Worm (Caenorhabditis elegans) whole organism, young adult: ENCODE results near the gene kin-30.

Experiments
- F37B4.10 ChIP-seq: fragments of 200-800 bp; sonication (Bioruptor generic); IDR thresholded peaks from 2 replicates; pipeline ENCODE4 v1.3.6; 2022; ENCODE audit warnings: missing genetic modification characterization, missing compliant biosample characterization
- Y56A3A.18 ChIP-seq: fragments of 200-800 bp; sonication (Bioruptor generic); IDR thresholded peaks from 2 replicates; pipeline ENCODE4 v1.3.6; 2022; ENCODE audit warnings: missing genetic modification reagents, missing genetic modification characterization, missing compliant biosample characterization
- ceh-40 ChIP-seq: fragments of 200-800 bp; sonication (Bioruptor generic); IDR thresholded peaks from 2 replicates; pipeline ENCODE4 v1.3.6; 2022; ENCODE audit warnings: missing genetic modification characterization, missing compliant biosample characterization
- let-607 ChIP-seq, 2 experiments: fragments of 200-800 bp in 1 of 2; sonication (Bioruptor generic) in 1 of 2; sonication (generic microtip) in 1 of 2; optimal IDR thresholded peaks; 2 replicates each; lab custom pipeline; 2016 to 2018; ENCODE audit warnings: mild to moderate bottlenecking in 2 of 2, missing compliant biosample characterization in 2 of 2, missing genetic modification characterization in 2 of 2, moderate library complexity in 2 of 2, missing genotype in 1 of 2
- mes-4 ChIP-seq: sonication (generic microtip); optimal IDR thresholded peaks from 2 replicates; lab custom pipeline; 2016; ENCODE audit warnings: missing genotype, missing genetic modification characterization, missing compliant biosample characterization
- nhr-120 ChIP-seq: fragments of 200-800 bp; sonication (Bioruptor generic); IDR thresholded peaks from 2 replicates; pipeline ENCODE4 v1.3.6; 2022; ENCODE audit warnings: missing genetic modification characterization, missing compliant biosample characterization
- nhr-80 ChIP-seq: sonication (generic microtip); optimal IDR thresholded peaks from 2 replicates; lab custom pipeline; 2016; ENCODE audit warnings: missing genetic modification characterization, missing compliant biosample characterization
- rcor-1 ChIP-seq: fragments of 200-800 bp; sonication (Bioruptor generic); IDR thresholded peaks from 2 replicates; pipeline ENCODE4 v1.3.6; 2022; ENCODE audit warnings: missing genetic modification reagents, missing genetic modification characterization, missing compliant biosample characterization
- snpc-4 ChIP-seq, 5 experiments: fragments of 150-350 bp in 1 of 5; sonication (generic microtip) in 4 of 5; optimal IDR thresholded peaks; 2 replicates each; lab custom pipeline; 2014 to 2018; ENCODE audit warnings: missing genetic modification characterization in 5 of 5, missing biosample characterization in 3 of 5, antibody characterized with exemption in 2 of 5, mild to moderate bottlenecking in 2 of 5, missing compliant biosample characterization in 2 of 5, missing genotype in 2 of 5, moderate library complexity in 2 of 5, missing genetic modification reagents in 1 of 5
- sptf-2 ChIP-seq: fragments of 200-800 bp; sonication (Bioruptor generic); optimal IDR thresholded peaks from 2 replicates; lab custom pipeline; 2018; ENCODE audit warnings: mild to moderate bottlenecking, missing genetic modification characterization, missing compliant biosample characterization
- unc-130 ChIP-seq: sonication (generic microtip); optimal IDR thresholded peaks from 2 replicates; lab custom pipeline; 2016; ENCODE audit warnings: missing genetic modification reagents, missing genetic modification characterization, missing compliant biosample characterization
- unc-62 ChIP-seq: fragments of 150-350 bp; optimal IDR thresholded peaks from 2 replicates; lab custom pipeline; 2014; ENCODE audit warnings: missing biosample characterization, missing genetic modification reagents, missing genetic modification characterization

DNA sequence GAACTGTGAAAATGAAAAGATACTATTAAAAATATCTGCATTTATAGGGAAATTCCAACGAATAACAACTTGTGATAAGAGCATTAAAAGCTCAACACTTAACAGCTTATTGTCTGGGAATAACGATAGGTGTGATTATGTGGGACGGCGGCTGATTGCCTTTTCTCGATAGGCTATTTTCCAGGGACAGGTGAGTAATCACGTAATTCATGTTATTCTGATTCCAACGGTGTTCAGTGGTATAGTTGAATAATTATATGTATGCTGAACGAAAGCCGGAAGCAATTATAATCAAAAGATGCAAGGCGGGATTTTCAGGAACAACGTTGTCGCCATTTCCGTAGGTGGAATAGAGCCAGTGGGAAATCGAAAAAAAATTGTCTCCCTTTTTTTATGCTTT is 32.4 kb downstream of the kin-30 start, which contains the start of gene srw-17:
- no peak for TF ChIP-seq let-607 (tag; optimal IDR thresholded peaks at IDR 0.05; lab: Kevin White, UChicago)
- no peak for TF ChIP-seq Y56A3A.18
- no peak for TF ChIP-seq nhr-80 (tag; lab: Kevin White, UChicago)
- TF ChIP-seq ceh-40: no peak
- TF ChIP-seq unc-130: no peak
- no peak for TF ChIP-seq F37B4.10 (GFP tag; lab: Robert Waterston, UW)
- TF ChIP-seq nhr-120 (GFP tag; lab: Robert Waterston, UW): no peak
- no peak for TF ChIP-seq mes-4 (tag; lab: Kevin White, UChicago)
- no peak for TF ChIP-seq unc-62 (GFP tag; lab: Kevin White, UChicago)
- no peak for TF ChIP-seq sptf-2 (GFP tag; lab: Kevin White, UChicago)
- TF ChIP-seq rcor-1 (GFP tag; lab: Robert Waterston, UW): no peak
- no peak for TF ChIP-seq snpc-4 (GFP tag; optimal IDR thresholded peaks at IDR 0.05; lab: Kevin White, UChicago)
- TF ChIP-seq snpc-4 (tag; optimal IDR thresholded peaks at IDR 0.05; lab: Kevin White, UChicago): no peak
